Worm (Caenorhabditis elegans) whole organism, L1 larva: Measurements from ENCODE around the gene F54F2.7.

ENCODE experiments used
- C16A3.4 ChIP-seq: fragments of 150-350 bp; optimal IDR thresholded peaks from 2 replicates; lab custom pipeline; 2014; ENCODE audit warnings: missing biosample characterization, missing genetic modification characterization
- C34B4.2 ChIP-seq: sonication (generic microtip); optimal IDR thresholded peaks from 2 replicates; lab custom pipeline; 2017; ENCODE audit warnings: mild to moderate bottlenecking, missing genetic modification characterization, missing compliant biosample characterization
- F16B12.6 ChIP-seq: fragments of 150-350 bp; optimal IDR thresholded peaks from 2 replicates; lab custom pipeline; 2014; ENCODE audit warnings: missing biosample characterization, missing genetic modification characterization
- aly-2 ChIP-seq: fragments of 150-350 bp; optimal IDR thresholded peaks from 2 replicates; lab custom pipeline; 2014; ENCODE audit warnings: missing biosample characterization, missing genetic modification characterization
- ama-1 ChIP-seq: fragments of 150-350 bp; optimal IDR thresholded peaks from 2 replicates; lab custom pipeline; 2014
- blmp-1 ChIP-seq: fragments of 150-350 bp; optimal IDR thresholded peaks from 2 replicates; lab custom pipeline; 2014; ENCODE audit warnings: missing biosample characterization, missing genetic modification characterization
- ceh-8 ChIP-seq: fragments of 200-800 bp; sonication (Bioruptor generic); optimal IDR thresholded peaks from 2 replicates; lab custom pipeline; 2018; ENCODE audit warnings: mild to moderate bottlenecking, missing genetic modification characterization, moderate library complexity, missing compliant biosample characterization
- ceh-88 ChIP-seq: fragments of 200-800 bp; sonication (Bioruptor generic); IDR thresholded peaks from 2 replicates; pipeline ENCODE4 v1.3.6; 2022; ENCODE audit warnings: missing genetic modification characterization, missing compliant biosample characterization
- dpl-1 ChIP-seq, 3 experiments: fragments of 150-350 bp in 2 of 3; sonication (generic microtip) in 1 of 3; optimal IDR thresholded peaks; 2 replicates each; lab custom pipeline; 2014 to 2017; ENCODE audit warnings: missing biosample characterization in 3 of 3, missing genetic modification characterization in 3 of 3, missing genetic modification reagents in 3 of 3
- dsc-1 ChIP-seq: sonication (generic microtip); optimal IDR thresholded peaks from 2 replicates; lab custom pipeline; 2016; ENCODE audit warnings: mild to moderate bottlenecking, missing genetic modification characterization, missing compliant biosample characterization
- egl-13 ChIP-seq: sonication (generic microtip); optimal IDR thresholded peaks from 2 replicates; lab custom pipeline; 2016; ENCODE audit warnings: missing genotype, missing genetic modification reagents, missing genetic modification characterization, missing compliant biosample characterization
- fkh-10 ChIP-seq: sonication (generic microtip); optimal IDR thresholded peaks from 2 replicates; lab custom pipeline; 2017; ENCODE audit warnings: missing biosample characterization, missing genetic modification reagents, missing genetic modification characterization
- fkh-8 ChIP-seq: sonication (generic microtip); optimal IDR thresholded peaks from 2 replicates; lab custom pipeline; 2016; ENCODE audit warnings: mild to moderate bottlenecking, missing genetic modification characterization, missing compliant biosample characterization
- grh-1 ChIP-seq: fragments of 200-800 bp; sonication (Bioruptor generic); IDR thresholded peaks from 2 replicates; pipeline ENCODE4 v1.3.6; 2022; ENCODE audit warnings: missing genetic modification reagents, missing genetic modification characterization, missing compliant biosample characterization
- hlh-17 ChIP-seq: fragments of 200-800 bp; sonication (Bioruptor generic); optimal IDR thresholded peaks from 2 replicates; lab custom pipeline; 2018; ENCODE audit warnings: missing genetic modification characterization, mild to moderate bottlenecking, missing compliant biosample characterization, moderate library complexity, borderline replicate concordance
- hlh-4 ChIP-seq: sonication (generic microtip); optimal IDR thresholded peaks from 2 replicates; lab custom pipeline; 2016; ENCODE audit warnings: mild to moderate bottlenecking, missing genetic modification characterization, missing compliant biosample characterization
- irx-1 ChIP-seq: sonication (generic microtip); optimal IDR thresholded peaks from 2 replicates; lab custom pipeline; 2016; ENCODE audit warnings: missing genetic modification characterization, missing compliant biosample characterization
- isw-1 ChIP-seq: fragments of 200-800 bp; sonication (Bioruptor generic); IDR thresholded peaks from 2 replicates; pipeline ENCODE4 v1.3.6; 2022; ENCODE audit warnings: missing genetic modification characterization, missing compliant biosample characterization
- lin-13 ChIP-seq: fragments of 150-350 bp; optimal IDR thresholded peaks from 2 replicates; lab custom pipeline; 2014; ENCODE audit warnings: missing biosample characterization, missing genetic modification reagents, missing genetic modification characterization
- lin-39 ChIP-seq: fragments of 150-350 bp; optimal IDR thresholded peaks from 2 replicates; lab custom pipeline; 2014; ENCODE audit warnings: missing biosample characterization, missing genetic modification reagents, missing genetic modification characterization
- mep-1 ChIP-seq: fragments of 150-350 bp; optimal IDR thresholded peaks from 2 replicates; lab custom pipeline; 2014; ENCODE audit warnings: missing biosample characterization, missing genetic modification characterization
- nhr-11 ChIP-seq: fragments of 150-350 bp; optimal IDR thresholded peaks from 2 replicates; lab custom pipeline; 2014; ENCODE audit warnings: missing biosample characterization, missing genetic modification characterization
- nhr-12 ChIP-seq: sonication (generic microtip); optimal IDR thresholded peaks from 2 replicates; lab custom pipeline; 2017; ENCODE audit warnings: missing biosample characterization, missing genetic modification characterization
- nhr-19 ChIP-seq: fragments of 200-800 bp; sonication (Bioruptor generic); conservative IDR thresholded peaks from 2 replicates; pipeline ENCODE4 v1.3.6; 2022; ENCODE audit warnings: missing genetic modification characterization, missing compliant biosample characterization
- nhr-20 ChIP-seq: sonication (generic microtip); optimal IDR thresholded peaks from 2 replicates; lab custom pipeline; 2016; ENCODE audit warnings: mild to moderate bottlenecking, missing genetic modification characterization, missing compliant biosample characterization
- nhr-237 ChIP-seq: fragments of 150-350 bp; optimal IDR thresholded peaks from 2 replicates; lab custom pipeline; 2014; ENCODE audit warnings: missing biosample characterization, missing genetic modification characterization
- nhr-47 ChIP-seq: sonication (generic microtip); optimal IDR thresholded peaks from 2 replicates; lab custom pipeline; 2016; ENCODE audit warnings: mild to moderate bottlenecking, missing genetic modification characterization, moderate library complexity, missing compliant biosample characterization
- nhr-76 ChIP-seq: sonication (generic microtip); optimal IDR thresholded peaks from 2 replicates; lab custom pipeline; 2017; ENCODE audit warnings: missing biosample characterization, missing genetic modification characterization
- nhr-77 ChIP-seq: fragments of 150-350 bp; optimal IDR thresholded peaks from 2 replicates; lab custom pipeline; 2014; ENCODE audit warnings: missing biosample characterization, missing genetic modification characterization
- nhr-84 ChIP-seq: sonication (generic microtip); optimal IDR thresholded peaks from 2 replicates; lab custom pipeline; 2017; ENCODE audit warnings: missing biosample characterization, missing genetic modification characterization
- nhr-85 ChIP-seq: sonication (generic microtip); peaks from one replicate; lab custom pipeline; 2016; ENCODE audit warnings: missing genetic modification characterization, inconsistent platforms, missing compliant biosample characterization
- nhr-90 ChIP-seq: sonication (generic microtip); optimal IDR thresholded peaks from 2 replicates; lab custom pipeline; 2016; ENCODE audit warnings: mild to moderate bottlenecking, missing genetic modification characterization, missing compliant biosample characterization; ENCODE audit not compliant: poor library complexity
- pag-3 ChIP-seq: sonication (generic microtip); optimal IDR thresholded peaks from 2 replicates; lab custom pipeline; 2017; ENCODE audit warnings: missing genetic modification characterization, mild to moderate bottlenecking, missing compliant biosample characterization, antibody characterized with exemption, borderline replicate concordance; ENCODE audit not compliant: insufficient read depth
- skn-1 ChIP-seq: fragments of 150-350 bp; optimal IDR thresholded peaks from 2 replicates; lab custom pipeline; 2014; ENCODE audit warnings: missing biosample characterization, missing genetic modification characterization
- sox-4 ChIP-seq: sonication (generic microtip); optimal IDR thresholded peaks from 2 replicates; lab custom pipeline; 2016; ENCODE audit warnings: missing genetic modification characterization, missing compliant biosample characterization
- swsn-7 ChIP-seq: sonication (generic microtip); optimal IDR thresholded peaks from 2 replicates; lab custom pipeline; 2016; ENCODE audit warnings: missing genetic modification characterization, missing compliant biosample characterization
- tbx-2 ChIP-seq: sonication (generic microtip); optimal IDR thresholded peaks from 2 replicates; lab custom pipeline; 2016; ENCODE audit warnings: missing genetic modification characterization, missing compliant biosample characterization
- unc-130 ChIP-seq: fragments of 150-350 bp; optimal IDR thresholded peaks from 2 replicates; lab custom pipeline; 2017; ENCODE audit warnings: missing biosample characterization, missing genetic modification characterization, inconsistent platforms
- unc-30 ChIP-seq: sonication (generic microtip); optimal IDR thresholded peaks from 2 replicates; lab custom pipeline; 2017; ENCODE audit warnings: missing biosample characterization, missing genetic modification characterization
- unc-62 ChIP-seq: fragments of 150-350 bp; optimal IDR thresholded peaks from 2 replicates; lab custom pipeline; 2014; ENCODE audit warnings: missing biosample characterization, missing genetic modification reagents, missing genetic modification characterization
- unc-86 ChIP-seq: sonication (generic microtip); optimal IDR thresholded peaks from 2 replicates; lab custom pipeline; 2016; ENCODE audit warnings: missing genetic modification characterization, missing compliant biosample characterization
- vab-15 ChIP-seq: sonication (generic microtip); optimal IDR thresholded peaks from 2 replicates; lab custom pipeline; 2017; ENCODE audit warnings: missing genotype, mild to moderate bottlenecking, missing genetic modification characterization, missing compliant biosample characterization
- zag-1 ChIP-seq: fragments of 150-350 bp; optimal IDR thresholded peaks from 2 replicates; lab custom pipeline; 2014; ENCODE audit warnings: missing biosample characterization, missing genetic modification characterization
- ztf-11 ChIP-seq, 2 experiments: sonication (generic microtip); optimal IDR thresholded peaks; 2 replicates each; lab custom pipeline; 2016 to 2017; ENCODE audit warnings: missing genetic modification characterization in 2 of 2, missing biosample characterization in 1 of 2, missing compliant biosample characterization in 1 of 2

Gene F54F2.7

DNA sequence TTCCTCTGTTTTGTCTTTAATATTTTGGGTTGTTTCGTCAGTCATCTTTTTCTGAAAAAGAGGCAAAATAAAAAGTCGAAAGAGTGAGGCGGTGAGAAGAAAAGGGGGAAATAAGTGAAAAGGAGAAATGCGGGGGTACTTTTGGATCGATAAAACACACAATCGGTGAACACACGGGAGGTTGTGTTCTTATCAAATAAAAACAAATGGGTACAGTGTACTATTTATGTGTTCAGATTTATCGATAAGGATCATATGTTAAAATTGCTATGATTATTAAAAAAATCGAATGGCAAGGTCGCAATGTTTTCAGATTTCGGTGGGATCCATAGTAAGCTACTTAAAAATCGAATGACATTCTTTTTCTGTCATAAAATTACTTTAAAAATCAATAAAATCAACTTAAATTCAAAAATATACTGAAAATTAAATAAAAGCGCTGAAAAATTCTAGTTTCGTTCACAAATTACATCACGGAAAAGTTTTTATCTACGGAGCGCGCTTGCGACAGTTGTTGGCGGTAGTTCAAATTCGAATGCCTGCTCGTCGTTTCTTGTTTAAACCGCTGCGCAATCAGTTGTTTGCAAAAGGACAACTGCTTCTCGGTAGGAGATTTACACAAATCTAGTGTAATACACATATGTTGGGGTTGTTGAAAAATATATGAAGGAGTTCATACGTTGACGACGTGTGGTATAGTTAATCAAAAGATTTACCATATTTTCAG lies 2.3 kb upstream of the F54F2.7 start, which contains the start of gene prx-19 (continued):
- TF ChIP-seq unc-62 (no peak), dpl-1 (GFP tag; optimal IDR thresholded peaks at IDR 0.05; lab: Kevin White, UChicago) (peak; percentile 90 to 94 (median 93)), hlh-17 (GFP tag; lab: Kevin White, UChicago) (no peak), nhr-47 (tag; lab: Kevin White, UChicago) (peak; percentile 54), unc-86 (no peak), F16B12.6 (tag; lab: Kevin White, UChicago) (peak; percentile 44), pag-3 (tag; lab: Kevin White, UChicago) (no peak), vab-15 (tag; lab: Kevin White, UChicago) (no peak), lin-13 (GFP tag; lab: Kevin White, UChicago) (no peak), zag-1 (tag; lab: Kevin White, UChicago) (no peak), ztf-11 (tag; optimal IDR thresholded peaks at IDR 0.05; lab: Kevin White, UChicago) (no peak), ceh-8 (no peak), nhr-19 (peak; percentile 41), nhr-90 (peak; percentile 47), tbx-2 (peak; percentile 49), nhr-20 (tag; lab: Kevin White, UChicago) (peak; percentile 68), blmp-1 (peak; percentile 54), irx-1 (tag; lab: Kevin White, UChicago) (no peak), hlh-4 (no peak), unc-130 (tag; lab: Kevin White, UChicago) (peak; percentile 21), isw-1 (GFP tag; lab: Robert Waterston, UW) (0 out of 2 replicates have a peak, but pooled peaks have one; percentile 8), nhr-77 (tag; lab: Kevin White, UChicago) (no peak), lin-39 (tag; lab: Kevin White, UChicago) (peak; percentile 11), C34B4.2 (no peak), fkh-10 (GFP tag; lab: Kevin White, UChicago) (no peak), nhr-237 (no peak), swsn-7 (tag; lab: Kevin White, UChicago) (peak; percentile 39)

- TF ChIP-seq aly-2 = peak; percentile 3
- peak; percentile 71 for TF ChIP-seq nhr-85 (tag; lab: Kevin White, UChicago)
- no peak for TF ChIP-seq unc-30 (tag; lab: Kevin White, UChicago)
Measured at ce11 chrIII:8805815-8806214, 1.3 kb downstream of the F54F2.7 start.

DNA sequence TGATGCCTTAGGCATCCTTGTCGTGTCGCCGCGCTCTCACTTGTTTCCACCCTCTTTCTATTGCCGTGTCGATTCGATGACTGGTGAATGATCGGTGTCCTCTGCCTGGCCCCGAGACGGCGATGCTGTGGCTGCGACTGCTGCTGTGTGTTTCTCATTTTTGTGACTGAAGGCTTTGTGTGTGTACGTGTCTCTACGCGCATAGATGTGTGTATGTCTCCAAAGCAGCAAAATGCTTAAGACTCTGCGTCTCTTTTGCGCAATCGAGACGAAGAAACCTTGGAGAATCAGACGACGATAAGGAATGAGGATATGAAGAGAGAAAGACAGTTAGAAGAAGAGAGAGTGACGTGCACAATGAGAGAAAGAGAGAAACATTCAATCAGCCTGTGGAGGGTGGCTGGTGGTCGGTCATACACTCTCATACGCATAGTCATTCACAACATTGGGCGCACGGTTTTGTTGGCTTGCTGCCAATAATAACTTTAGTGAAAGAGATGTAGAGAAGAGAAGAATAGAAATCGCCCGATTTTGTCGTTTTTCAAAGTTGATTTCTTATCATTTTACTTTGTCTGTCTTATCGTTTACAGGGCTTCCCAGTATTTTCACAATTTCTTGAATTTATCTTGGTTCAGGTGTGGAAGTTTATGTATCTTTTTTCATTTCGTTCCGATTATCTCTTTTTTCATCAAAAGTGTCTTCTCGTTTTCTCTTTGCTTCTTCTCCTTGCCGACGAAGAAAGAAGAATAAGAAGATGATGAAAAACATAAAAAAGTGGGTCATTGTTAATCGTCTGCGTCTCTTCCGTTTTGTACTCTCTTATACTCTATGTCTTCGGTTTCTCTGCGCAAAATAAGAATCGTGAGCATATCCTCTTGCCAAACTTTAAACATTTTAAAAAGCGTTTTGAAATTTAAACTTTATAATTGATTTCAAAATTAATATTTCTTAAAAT lies 5.0 kb downstream of the F54F2.7 start:
- TF ChIP-seq tbx-2 = peak; percentile 97
- peak; percentile 22 for TF ChIP-seq unc-62
- peak; percentile 82 for TF ChIP-seq isw-1 (GFP tag; lab: Robert Waterston, UW)
- TF ChIP-seq dsc-1 (tag; lab: Kevin White, UChicago) = peak; percentile 96
- TF ChIP-seq unc-30 (tag; lab: Kevin White, UChicago) = no peak
- no peak for TF ChIP-seq nhr-84
- TF ChIP-seq skn-1 (tag; lab: Kevin White, UChicago) = peak; percentile 91
- peak; percentile 92 for TF ChIP-seq nhr-19
- peak; percentile 91 for TF ChIP-seq C16A3.4 (tag; lab: Kevin White, UChicago)
- peak; percentile 68 to 72 (median 70) for TF ChIP-seq dpl-1 (GFP tag; optimal IDR thresholded peaks at IDR 0.05; lab: Kevin White, UChicago)
- TF ChIP-seq ceh-88 = peak; percentile 90
- peak; percentile 55 for TF ChIP-seq aly-2
- no peak for TF ChIP-seq hlh-17 (GFP tag; lab: Kevin White, UChicago)
- TF ChIP-seq mep-1 (tag; lab: Kevin White, UChicago) = peak; percentile 98
- TF ChIP-seq nhr-237 = peak; percentile 81
- TF ChIP-seq nhr-90 = peak; percentile 95
- TF ChIP-seq grh-1 (GFP tag; lab: Robert Waterston, UW) = peak; percentile 82
- TF ChIP-seq sox-4 (tag; lab: Kevin White, UChicago) = peak; percentile 56
- peak; percentile 77 for TF ChIP-seq unc-130 (tag; lab: Kevin White, UChicago)
- TF ChIP-seq blmp-1 = peak; percentile 85
- peak; percentile 96 for TF ChIP-seq fkh-8 (tag; lab: Kevin White, UChicago)
- TF ChIP-seq vab-15 (tag; lab: Kevin White, UChicago) = peak; percentile 86
- TF ChIP-seq egl-13 = peak; percentile 84
- TF ChIP-seq nhr-12 (tag; lab: Kevin White, UChicago) = peak; percentile 47
- TF ChIP-seq ama-1 = peak; percentile 88
- TF ChIP-seq nhr-11 (tag; lab: Kevin White, UChicago) = peak; percentile 95
- peak; percentile 94 for TF ChIP-seq unc-86
- TF ChIP-seq nhr-76 (tag; lab: Kevin White, UChicago) = peak; percentile 47
